Worm (Caenorhabditis elegans): Measurements from ENCODE around the gene agt-2.

Gene agt-2

DNA sequence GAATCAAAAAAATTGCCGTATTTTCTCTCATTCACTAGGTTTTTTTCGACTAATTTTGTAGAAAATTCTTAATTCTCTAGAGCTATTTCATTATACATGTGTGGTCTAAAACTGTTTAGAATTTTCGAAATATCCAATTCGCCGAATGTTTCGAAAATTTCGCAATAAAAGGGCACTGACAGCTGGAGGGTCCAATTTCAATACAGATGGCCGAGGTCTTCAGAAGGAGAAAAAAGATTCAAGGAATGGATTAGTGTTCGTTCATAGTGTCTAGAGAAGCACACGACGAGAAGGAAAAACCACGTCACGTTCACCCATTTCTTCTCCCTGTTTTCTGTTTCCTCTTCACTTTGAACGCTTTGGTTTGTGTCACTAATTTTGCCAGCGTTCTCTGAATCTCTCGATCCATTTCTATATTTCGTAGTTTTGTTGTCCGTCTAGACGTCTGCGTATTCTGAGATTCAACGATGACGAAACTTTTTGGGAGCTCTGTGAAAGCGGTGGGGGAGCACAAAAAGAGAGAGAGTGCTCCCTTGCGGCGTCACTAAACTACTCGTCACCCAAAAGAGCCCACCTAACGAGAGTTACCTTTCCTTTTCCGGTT lies 47.5 kb downstream of the agt-2 start:
- TF ChIP-seq hmg-1.2 (GFP tag; IDR thresholded peaks at IDR 0.05) (peak; percentile 85), K12H6.12 (tag; optimal IDR thresholded peaks at IDR 0.05) (peak; percentile 79), Y79H2A.3 (GFP tag; conservative IDR thresholded peaks at IDR 0.05) (no peak), ZK185.1 (tag; optimal IDR thresholded peaks at IDR 0.05; ENCODE audit: poor library complexity, severe bottlenecking) (peak; percentile 32), snpc-4 (GFP tag; optimal IDR thresholded peaks at IDR 0.05) (no peak), snpc-4 (tag; optimal IDR thresholded peaks at IDR 0.05) (peak in 1 of 4 experiments; percentile 8), nhr-80 (tag; optimal IDR thresholded peaks at IDR 0.05) (peak; percentile 53), zfh-2 (GFP tag; conservative IDR thresholded peaks at IDR 0.05) (peak; percentile 56; the same call in 1 of the 2 replicates), C17E4.6 (GFP tag; IDR thresholded peaks at IDR 0.05) (no peak), K11D2.4 (GFP tag; IDR thresholded peaks at IDR 0.05) (0 out of 2 replicates have a peak, but pooled peaks have one; percentile 38), lin-35 (GFP tag; optimal IDR thresholded peaks at IDR 0.05) (peak in 1 of 3 experiments; percentile 55), ceh-27 (GFP tag; optimal IDR thresholded peaks at IDR 0.05) (peak; percentile 19), F57A8.1 (GFP tag; optimal IDR thresholded peaks at IDR 0.05) (no peak), tbp1 (GFP tag; optimal IDR thresholded peaks at IDR 0.05) (peak; percentile 11), lin-40 (tag; optimal IDR thresholded peaks at IDR 0.05) (peak; percentile 31), atf-7 (tag; optimal IDR thresholded peaks at IDR 0.05) (peak; percentile 18), attf-5 (GFP tag; optimal IDR thresholded peaks at IDR 0.05) (peak; percentile 21), hsf-1 (GFP tag; IDR thresholded peaks at IDR 0.05) (no peak), cebp-1 (GFP tag; IDR thresholded peaks at IDR 0.05) (no peak), cebp-1 (tag; optimal IDR thresholded peaks at IDR 0.05) (peak; percentile 95), mcd-1 (GFP tag; IDR thresholded peaks at IDR 0.05) (0 out of 2 replicates have a peak, but pooled peaks have one; percentile 16), chd-7 (tag; optimal IDR thresholded peaks at IDR 0.05) (peak; percentile 28), ceh-100 (GFP tag; IDR thresholded peaks at IDR 0.05) (no peak), nfyb-1 (GFP tag; IDR thresholded peaks at IDR 0.05) (0 out of 2 replicates have a peak, but pooled peaks have one; percentile 29), nfya-1 (tag; optimal IDR thresholded peaks at IDR 0.05; ENCODE audit: borderline replicate concordance, insufficient read depth) (no peak)

DNA sequence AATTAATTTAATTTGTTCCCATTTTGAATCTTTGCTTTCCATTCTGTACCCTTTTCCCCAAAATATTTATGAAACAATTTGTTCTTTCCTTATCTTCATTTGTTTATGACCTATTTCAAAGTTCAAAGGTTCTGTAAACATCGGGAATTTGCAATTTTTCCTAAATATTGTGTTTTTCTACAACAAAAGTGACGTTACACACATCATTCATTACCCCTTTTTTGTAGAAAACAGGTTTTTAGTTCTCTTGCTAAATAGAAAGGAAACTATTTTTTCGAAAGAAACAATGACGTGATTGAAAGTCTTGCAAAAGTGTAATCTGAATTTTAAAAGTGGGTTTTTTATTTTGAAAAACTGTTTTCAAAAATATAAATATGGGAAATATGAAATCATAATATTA lies 49.0 kb downstream of the agt-2 start:
- TF ChIP-seq K12H6.12 (tag; optimal IDR thresholded peaks at IDR 0.05) (no peak), hmg-1.2 (GFP tag; IDR thresholded peaks at IDR 0.05) (no peak), Y53G8AR.9 (GFP tag; conservative IDR thresholded peaks at IDR 0.05) (no peak), Y56A3A.18 (GFP tag; IDR thresholded peaks at IDR 0.05) (no peak), lin-54 (GFP tag; optimal IDR thresholded peaks at IDR 0.05) (no peak), madf-6 (GFP tag; IDR thresholded peaks at IDR 0.05) (no peak), zim-3 (tag; optimal IDR thresholded peaks at IDR 0.05) (no peak), atf-7 (tag; optimal IDR thresholded peaks at IDR 0.05) (no peak), lir-1 (GFP tag; conservative IDR thresholded peaks at IDR 0.05) (no peak)

DNA sequence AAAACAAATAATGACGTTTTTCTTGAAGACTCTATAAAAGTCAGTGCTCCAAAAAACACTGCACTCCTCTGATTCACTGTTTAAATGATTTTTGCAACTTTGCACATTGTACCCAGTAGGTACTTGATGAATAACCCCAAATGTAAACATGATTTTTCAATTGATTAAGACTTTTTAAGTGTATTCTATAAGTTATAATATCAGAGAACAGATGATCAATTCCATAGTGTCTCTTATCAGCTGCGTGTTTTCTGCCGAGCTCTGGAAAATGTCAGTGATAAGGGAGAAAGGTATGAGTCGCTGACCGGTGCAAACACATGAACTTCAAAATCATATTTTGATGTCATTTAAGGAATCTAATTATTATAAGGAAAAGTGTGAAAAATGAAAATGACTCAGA lies 49.9 kb downstream of the agt-2 start:
- TF ChIP-seq T26A5.8 (tag; optimal IDR thresholded peaks at IDR 0.05) (no peak), repo-1 (tag; optimal IDR thresholded peaks at IDR 0.05) (no peak), ztf-3 (GFP tag; optimal IDR thresholded peaks at IDR 0.05) (no peak), dox-1 (GFP tag; IDR thresholded peaks at IDR 0.05) (no peak), F22D6.2 (tag; optimal IDR thresholded peaks at IDR 0.05) (no peak), lin-26 (GFP tag; IDR thresholded peaks at IDR 0.05) (no peak), B0336.3 (GFP tag; IDR thresholded peaks at IDR 0.05) (0 out of 2 replicates have a peak, but pooled peaks have one; percentile 29), aptf-3 (GFP tag; IDR thresholded peaks at IDR 0.05) (no peak), bed-2 (GFP tag; IDR thresholded peaks at IDR 0.05) (no peak), cebp-1 (GFP tag; IDR thresholded peaks at IDR 0.05) (no peak), cebp-1 (tag; optimal IDR thresholded peaks at IDR 0.05) (peak; percentile 46), ekl-4 (GFP tag; IDR thresholded peaks at IDR 0.05) (no peak), Y95B8A.8 (GFP tag; IDR thresholded peaks at IDR 0.05) (no peak), pha-4 (tag; optimal IDR thresholded peaks at IDR 0.05) (peak; percentile 67), zim-3 (tag; optimal IDR thresholded peaks at IDR 0.05) (no peak), C17E4.6 (GFP tag; IDR thresholded peaks at IDR 0.05) (no peak), unc-130 (GFP tag; optimal IDR thresholded peaks at IDR 0.05) (no peak), F57C9.4 (tag; optimal IDR thresholded peaks at IDR 0.05) (no peak), lsy-27 (tag; optimal IDR thresholded peaks at IDR 0.05; ENCODE audit: borderline replicate concordance, insufficient read depth) (no peak), K11D2.4 (GFP tag; IDR thresholded peaks at IDR 0.05) (no peak)

Measured in whole organism, young adult.